Worm (Caenorhabditis elegans) whole organism, L2 larva: ENCODE measurements around the gene exos-1.

ENCODE experiments used
- C34F6.9 ChIP-seq: fragments of 150-350 bp; optimal IDR thresholded peaks from 2 replicates; lab custom pipeline; 2014; ENCODE audit warnings: missing biosample characterization, missing genetic modification characterization
- F13H6.1 ChIP-seq: sonication (generic microtip); optimal IDR thresholded peaks from 2 replicates; lab custom pipeline; 2016; ENCODE audit warnings: missing genetic modification characterization, missing compliant biosample characterization
- R02D3.7 ChIP-seq: fragments of 150-350 bp; optimal IDR thresholded peaks from 2 replicates; lab custom pipeline; 2014; ENCODE audit warnings: missing biosample characterization, missing genetic modification characterization
- Y55F3AM.14 ChIP-seq: fragments of 200-800 bp; sonication (Bioruptor generic); optimal IDR thresholded peaks from 2 replicates; lab custom pipeline; 2018; ENCODE audit warnings: mild to moderate bottlenecking, missing genetic modification characterization, missing compliant biosample characterization
- ZK546.5 ChIP-seq: sonication (generic microtip); optimal IDR thresholded peaks from 2 replicates; lab custom pipeline; 2017; ENCODE audit warnings: missing biosample characterization, missing genetic modification characterization
- alr-1 ChIP-seq: fragments of 150-350 bp; optimal IDR thresholded peaks from 2 replicates; lab custom pipeline; 2014; ENCODE audit warnings: missing biosample characterization, missing genetic modification characterization
- aly-2 ChIP-seq: fragments of 150-350 bp; optimal IDR thresholded peaks from 2 replicates; lab custom pipeline; 2014; ENCODE audit warnings: missing biosample characterization, missing genetic modification characterization
- ama-1 ChIP-seq: fragments of 150-350 bp; optimal IDR thresholded peaks from 2 replicates; lab custom pipeline; 2018; ENCODE audit warnings: inconsistent platforms
- blmp-1 ChIP-seq: sonication (generic microtip); optimal IDR thresholded peaks from 2 replicates; lab custom pipeline; 2017; ENCODE audit warnings: missing genetic modification characterization, mild to moderate bottlenecking, missing compliant biosample characterization, antibody characterized with exemption, moderate library complexity; ENCODE audit not compliant: insufficient read depth
- ceh-16 ChIP-seq: fragments of 150-350 bp; optimal IDR thresholded peaks from 2 replicates; lab custom pipeline; 2014; ENCODE audit warnings: missing biosample characterization, missing genetic modification characterization
- ceh-82 ChIP-seq: fragments of 150-350 bp; optimal IDR thresholded peaks from 2 replicates; lab custom pipeline; 2014; ENCODE audit warnings: missing biosample characterization, missing genetic modification characterization
- crh-2 ChIP-seq: sonication (generic microtip); optimal IDR thresholded peaks from 2 replicates; lab custom pipeline; 2017; ENCODE audit warnings: missing biosample characterization, missing genetic modification characterization
- dmd-4 ChIP-seq: sonication (generic microtip); optimal IDR thresholded peaks from 2 replicates; lab custom pipeline; 2017; ENCODE audit warnings: missing biosample characterization, missing genetic modification characterization
- egl-27 ChIP-seq: sonication (generic microtip); optimal IDR thresholded peaks from 3 replicates; lab custom pipeline; 2017; ENCODE audit warnings: missing biosample characterization, missing genetic modification reagents, missing genetic modification characterization
- elt-1 ChIP-seq: fragments of 150-350 bp; optimal IDR thresholded peaks from 2 replicates; lab custom pipeline; 2014; ENCODE audit warnings: missing biosample characterization, missing genetic modification characterization
- elt-3 ChIP-seq: sonication (generic microtip); optimal IDR thresholded peaks from 2 replicates; lab custom pipeline; 2017; ENCODE audit warnings: missing biosample characterization, missing genetic modification characterization
- fos-1 ChIP-seq: fragments of 150-350 bp; optimal IDR thresholded peaks from 2 replicates; lab custom pipeline; 2014; ENCODE audit warnings: missing biosample characterization, missing genetic modification characterization
- gmeb-1 ChIP-seq: fragments of 150-350 bp; optimal IDR thresholded peaks from 2 replicates; lab custom pipeline; 2014; ENCODE audit warnings: missing biosample characterization, missing genetic modification characterization
- lin-11 ChIP-seq: fragments of 150-350 bp; sonication (generic microtip); optimal IDR thresholded peaks from 2 replicates; lab custom pipeline; 2014; ENCODE audit warnings: missing biosample characterization, missing genetic modification characterization, inconsistent platforms, mixed read lengths
- lin-13 ChIP-seq: fragments of 150-350 bp; optimal IDR thresholded peaks from 2 replicates; lab custom pipeline; 2014; ENCODE audit warnings: missing biosample characterization, missing genetic modification reagents, missing genetic modification characterization
- lin-39 ChIP-seq: fragments of 150-350 bp; optimal IDR thresholded peaks from 2 replicates; lab custom pipeline; 2014; ENCODE audit warnings: missing biosample characterization, missing genetic modification reagents, missing genetic modification characterization
- lsy-2 ChIP-seq, 2 experiments: fragments of 150-350 bp in 1 of 2; sonication (generic microtip) in 1 of 2; optimal IDR thresholded peaks; 2 replicates each; lab custom pipeline; 2014 to 2017; ENCODE audit warnings: missing biosample characterization in 2 of 2, missing genetic modification characterization in 2 of 2
- mab-5 ChIP-seq: fragments of 150-350 bp; optimal IDR thresholded peaks from 2 replicates; lab custom pipeline; 2014; ENCODE audit warnings: missing biosample characterization, missing genetic modification characterization
- mbf-1 ChIP-seq: sonication (generic microtip); optimal IDR thresholded peaks from 2 replicates; lab custom pipeline; 2017; ENCODE audit warnings: missing biosample characterization, missing genetic modification characterization
- mdl-1 ChIP-seq, 2 experiments: fragments of 150-350 bp in 1 of 2; sonication (generic microtip) in 1 of 2; optimal IDR thresholded peaks; 2 replicates each; lab custom pipeline; 2017; ENCODE audit warnings: missing biosample characterization in 2 of 2, missing genetic modification characterization in 2 of 2
- nhr-10 ChIP-seq: sonication (generic microtip); optimal IDR thresholded peaks from 2 replicates; lab custom pipeline; 2017; ENCODE audit warnings: missing biosample characterization, missing genetic modification characterization
- nhr-11 ChIP-seq: fragments of 150-350 bp; optimal IDR thresholded peaks from 2 replicates; lab custom pipeline; 2014; ENCODE audit warnings: missing biosample characterization, missing genetic modification characterization
- nhr-12 ChIP-seq: fragments of 150-350 bp; optimal IDR thresholded peaks from 2 replicates; lab custom pipeline; 2014; ENCODE audit warnings: missing biosample characterization, missing genetic modification characterization
- nhr-129 ChIP-seq: fragments of 150-350 bp; optimal IDR thresholded peaks from 2 replicates; lab custom pipeline; 2014; ENCODE audit warnings: missing biosample characterization, missing genetic modification characterization
- nhr-21 ChIP-seq: fragments of 150-350 bp; optimal IDR thresholded peaks from 2 replicates; lab custom pipeline; 2014; ENCODE audit warnings: missing biosample characterization, missing genetic modification characterization
- nhr-23 ChIP-seq: fragments of 150-350 bp; optimal IDR thresholded peaks from 2 replicates; lab custom pipeline; 2014; ENCODE audit warnings: missing biosample characterization, missing genetic modification reagents, missing genetic modification characterization
- nhr-237 ChIP-seq: fragments of 150-350 bp; optimal IDR thresholded peaks from 2 replicates; lab custom pipeline; 2014; ENCODE audit warnings: missing biosample characterization, missing genetic modification characterization
- nhr-25 ChIP-seq: fragments of 150-350 bp; sonication (generic microtip); optimal IDR thresholded peaks from 3 replicates; lab custom pipeline; 2014; ENCODE audit warnings: missing biosample characterization, missing genetic modification characterization
- nhr-6 ChIP-seq: fragments of 150-350 bp; optimal IDR thresholded peaks from 2 replicates; lab custom pipeline; 2014; ENCODE audit warnings: missing biosample characterization, missing genetic modification characterization
- nhr-77 ChIP-seq: fragments of 150-350 bp; optimal IDR thresholded peaks from 2 replicates; lab custom pipeline; 2014; ENCODE audit warnings: missing biosample characterization, missing genetic modification characterization
- peb-1 ChIP-seq: fragments of 150-350 bp; optimal IDR thresholded peaks from 2 replicates; lab custom pipeline; 2014; ENCODE audit warnings: missing biosample characterization, missing genetic modification characterization
- sem-4 ChIP-seq: fragments of 150-350 bp; optimal IDR thresholded peaks from 2 replicates; lab custom pipeline; 2014; ENCODE audit warnings: missing biosample characterization, missing genetic modification reagents, missing genetic modification characterization
- skn-1 ChIP-seq: sonication (generic microtip); optimal IDR thresholded peaks from 2 replicates; lab custom pipeline; 2017; ENCODE audit warnings: missing biosample characterization, missing genetic modification characterization
- sma-3 ChIP-seq: sonication (generic microtip); optimal IDR thresholded peaks from 2 replicates; lab custom pipeline; 2016; ENCODE audit warnings: missing genetic modification reagents, missing genetic modification characterization, missing compliant biosample characterization
- sma-9 ChIP-seq, 2 experiments: fragments of 150-350 bp in 1 of 2; sonication (generic microtip) in 1 of 2; optimal IDR thresholded peaks; 2 replicates each; lab custom pipeline; 2014 to 2016; ENCODE audit warnings: missing genetic modification characterization in 2 of 2, mild to moderate bottlenecking in 1 of 2, missing biosample characterization in 1 of 2, missing compliant biosample characterization in 1 of 2, missing genetic modification reagents in 1 of 2, moderate library complexity in 1 of 2
- snpc-4 ChIP-seq: fragments of 150-350 bp; optimal IDR thresholded peaks from 2 replicates; lab custom pipeline; 2014; ENCODE audit warnings: missing biosample characterization, missing genetic modification characterization
- unc-39 ChIP-seq: fragments of 150-350 bp; optimal IDR thresholded peaks from 2 replicates; lab custom pipeline; 2014; ENCODE audit warnings: missing biosample characterization, missing genetic modification characterization
- unc-55 ChIP-seq: fragments of 150-350 bp; sonication (generic microtip); optimal IDR thresholded peaks from 3 replicates; lab custom pipeline; 2014; ENCODE audit warnings: missing biosample characterization, missing genetic modification reagents, missing genetic modification characterization
- unc-62 ChIP-seq: fragments of 150-350 bp; optimal IDR thresholded peaks from 2 replicates; lab custom pipeline; 2014; ENCODE audit warnings: missing biosample characterization, missing genetic modification reagents, missing genetic modification characterization
- zag-1 ChIP-seq: fragments of 150-350 bp; optimal IDR thresholded peaks from 2 replicates; lab custom pipeline; 2014; ENCODE audit warnings: missing biosample characterization, missing genetic modification characterization
- ztf-1 ChIP-seq: fragments of 200-800 bp; sonication (Bioruptor generic); conservative IDR thresholded peaks from 2 replicates; pipeline ENCODE4 v1.3.6; 2022; ENCODE audit warnings: missing genetic modification characterization, missing compliant biosample characterization
- ztf-11 ChIP-seq: sonication (generic microtip); optimal IDR thresholded peaks from 2 replicates; lab custom pipeline; 2017; ENCODE audit warnings: missing biosample characterization, missing genetic modification characterization
- ztf-4 ChIP-seq: fragments of 150-350 bp; optimal IDR thresholded peaks from 2 replicates; lab custom pipeline; 2014; ENCODE audit warnings: missing biosample characterization, missing genetic modification characterization

The exos-1 gene

ce11 chrIII:11054032-11054431 lies 45.2 kb downstream of the exos-1 start:
- TF ChIP-seq alr-1 (no peak), unc-39 (no peak), nhr-129 (tag; lab: Kevin White, UChicago) (no peak), mbf-1 (tag; lab: Kevin White, UChicago) (no peak)

- peak; percentile 77 for TF ChIP-seq nhr-25
- TF ChIP-seq ZK546.5 (tag; lab: Kevin White, UChicago), result no peak
- TF ChIP-seq nhr-77 (tag; lab: Kevin White, UChicago), result no peak
- TF ChIP-seq ceh-82, result no peak
- TF ChIP-seq fos-1 (tag; lab: Kevin White, UChicago), result peak; percentile 80
- TF ChIP-seq alr-1, result no peak
- TF ChIP-seq unc-55, result peak; percentile 64
- TF ChIP-seq skn-1 (tag; lab: Kevin White, UChicago), result no peak
- TF ChIP-seq gmeb-1 (tag; lab: Kevin White, UChicago), result peak; percentile 44
- TF ChIP-seq ztf-4 (tag; lab: Kevin White, UChicago), result peak; percentile 2
- TF ChIP-seq peb-1 (tag; lab: Kevin White, UChicago), result no peak
- no peak for TF ChIP-seq R02D3.7 (tag; lab: Kevin White, UChicago)
- TF ChIP-seq mdl-1 (tag; optimal IDR thresholded peaks at IDR 0.05; lab: Kevin White, UChicago), result peak; percentile 7 to 43
- TF ChIP-seq nhr-21 (tag; lab: Kevin White, UChicago), result peak; percentile 69
- TF ChIP-seq C34F6.9 (tag; lab: Kevin White, UChicago), result peak; percentile 55
- TF ChIP-seq egl-27, result no peak
- no peak for TF ChIP-seq unc-39
- peak; percentile 60 for TF ChIP-seq lin-13
- TF ChIP-seq sma-3 (GFP tag; lab: Kevin White, UChicago), result peak; percentile 53
- no peak for TF ChIP-seq aly-2 (tag; lab: Kevin White, UChicago)
- peak; percentile 67 for TF ChIP-seq nhr-129 (tag; lab: Kevin White, UChicago)
- TF ChIP-seq sma-9 (GFP tag; optimal IDR thresholded peaks at IDR 0.05; lab: Kevin White, UChicago), result peak; percentile 9
- TF ChIP-seq sma-9 (tag; optimal IDR thresholded peaks at IDR 0.05; lab: Kevin White, UChicago), result no peak
- TF ChIP-seq ztf-11 (tag; lab: Kevin White, UChicago), result no peak
- TF ChIP-seq ama-1 (lab: Kevin White, UChicago), result no peak
- TF ChIP-seq unc-62 (GFP tag; lab: Kevin White, UChicago), result no peak
- TF ChIP-seq lin-39 (tag; lab: Kevin White, UChicago), result no peak
- no peak for TF ChIP-seq elt-3
- TF ChIP-seq blmp-1 (tag; lab: Kevin White, UChicago), result peak; percentile 7
- TF ChIP-seq nhr-6 (tag; lab: Kevin White, UChicago), result no peak
- TF ChIP-seq Y55F3AM.14 (GFP tag; lab: Kevin White, UChicago), result peak; percentile 60
- TF ChIP-seq nhr-23 (tag; lab: Kevin White, UChicago), result no peak
- no peak for TF ChIP-seq dmd-4 (tag; lab: Kevin White, UChicago)
- TF ChIP-seq lsy-2 (tag; optimal IDR thresholded peaks at IDR 0.05; lab: Kevin White, UChicago), result peak; percentile 38 to 71
- no peak for TF ChIP-seq nhr-11 (tag; lab: Kevin White, UChicago)
- TF ChIP-seq nhr-10 (tag; lab: Kevin White, UChicago), result no peak
- TF ChIP-seq nhr-237 (tag; lab: Kevin White, UChicago), result no peak
- TF ChIP-seq lin-11, result no peak
- TF ChIP-seq mbf-1 (tag; lab: Kevin White, UChicago), result no peak
- TF ChIP-seq mab-5 (tag; lab: Kevin White, UChicago), result no peak
- TF ChIP-seq F13H6.1 (tag; lab: Kevin White, UChicago), result peak; percentile 88
- peak; percentile 41 for TF ChIP-seq snpc-4 (tag; lab: Kevin White, UChicago)
- peak; percentile 49 for TF ChIP-seq sem-4
- TF ChIP-seq elt-1 (tag; lab: Kevin White, UChicago), result no peak
- TF ChIP-seq ztf-1 (GFP tag; lab: Robert Waterston, UW), result no peak
- no peak for TF ChIP-seq ceh-16 (tag; lab: Kevin White, UChicago)
- no peak for TF ChIP-seq nhr-12
- TF ChIP-seq zag-1 (tag; lab: Kevin White, UChicago), result peak; percentile 34
- TF ChIP-seq crh-2 (tag; lab: Kevin White, UChicago), result peak; percentile 94
These were observed 45.9 kb downstream of the exos-1 start for ce11 chrIII:11054532-11055265.
